Fruit fly (Drosophila melanogaster) whole organism, embryonic: Measurements from ENCODE around the gene CG33281.

Source experiments
- Abd-B ChIP-seq: fragments of 200-800 bp; sonication (Bioruptor generic); optimal IDR thresholded peaks from 2 replicates; lab custom pipeline; 2018; ENCODE audit warnings: missing biosample characterization, mild to moderate bottlenecking, missing genetic modification characterization, moderate library complexity
- B-H1 ChIP-seq: fragments of 200-800 bp; sonication (Bioruptor generic); IDR thresholded peaks from 3 replicates; pipeline ENCODE4 v1.3.6; 2022; ENCODE audit warnings: missing biosample characterization, missing genetic modification characterization
- BtbVII ChIP-seq: fragments of 200-800 bp; sonication (Bioruptor generic); optimal IDR thresholded peaks from 3 replicates; lab custom pipeline; 2017; ENCODE audit warnings: missing biosample characterization, mild to moderate bottlenecking, missing genetic modification characterization
- CG10959 ChIP-seq: fragments of 200-800 bp; sonication (Bioruptor generic); IDR thresholded peaks from 2 replicates; pipeline ENCODE4 v1.3.6; 2022; ENCODE audit warnings: missing biosample characterization, missing genetic modification characterization
- CG11504 ChIP-seq: fragments of 200-800 bp; sonication (Bioruptor generic); optimal IDR thresholded peaks from 3 replicates; lab custom pipeline; 2019; ENCODE audit warnings: missing biosample characterization, mild to moderate bottlenecking, missing genetic modification characterization, moderate library complexity
- CG11723 ChIP-seq: fragments of 200-800 bp; sonication (Bioruptor generic); optimal IDR thresholded peaks from 2 replicates; lab custom pipeline; 2017; ENCODE audit warnings: missing biosample characterization, mild to moderate bottlenecking, missing genetic modification characterization
- CG12391 ChIP-seq: fragments of 200-800 bp; sonication (Bioruptor generic); optimal IDR thresholded peaks from 3 replicates; lab custom pipeline; 2018; ENCODE audit warnings: missing biosample characterization, mild to moderate bottlenecking, missing genetic modification characterization, moderate library complexity
- CG13287 ChIP-seq: fragments of 200-800 bp; sonication (Bioruptor generic); IDR thresholded peaks from 2 replicates; pipeline ENCODE4 v1.3.6; 2022; ENCODE audit warnings: missing biosample characterization, missing genetic modification characterization; ENCODE audit not compliant: partially characterized antibody
- CG13775 ChIP-seq: fragments of 200-800 bp; sonication (Bioruptor generic); optimal IDR thresholded peaks from 3 replicates; lab custom pipeline; 2017; ENCODE audit warnings: missing biosample characterization, mild to moderate bottlenecking, missing genetic modification characterization
- CG15514 ChIP-seq: fragments of 200-800 bp; sonication (Bioruptor generic); optimal IDR thresholded peaks from 3 replicates; lab custom pipeline; 2017; ENCODE audit warnings: missing biosample characterization, missing genetic modification characterization, mild to moderate bottlenecking, moderate library complexity, missing genetic modification reagents
- CG1603 ChIP-seq: fragments of 200-800 bp; sonication (Bioruptor generic); optimal IDR thresholded peaks from 2 replicates; lab custom pipeline; 2019; ENCODE audit warnings: missing biosample characterization, mild to moderate bottlenecking, missing genetic modification characterization, moderate library complexity
- CG17802 ChIP-seq: fragments of 200-800 bp; sonication (Bioruptor generic); optimal IDR thresholded peaks from 2 replicates; lab custom pipeline; 2018; ENCODE audit warnings: missing biosample characterization, mild to moderate bottlenecking, missing genetic modification characterization, moderate library complexity
- CG17829 ChIP-seq: fragments of 200-800 bp; optimal IDR thresholded peaks from 2 replicates; lab custom pipeline; 2019; ENCODE audit warnings: missing biosample characterization, mild to moderate bottlenecking, missing genetic modification characterization, moderate library complexity
- CG2712 ChIP-seq: fragments of 200-800 bp; optimal IDR thresholded peaks from 3 replicates; lab custom pipeline; 2019; ENCODE audit warnings: missing biosample characterization, mild to moderate bottlenecking, missing genetic modification characterization, moderate library complexity
- CG3065 ChIP-seq: fragments of 200-800 bp; sonication (Bioruptor generic); optimal IDR thresholded peaks from 2 replicates; lab custom pipeline; 2016; ENCODE audit warnings: missing biosample characterization, missing genetic modification characterization
- CG3281 ChIP-seq: fragments of 200-800 bp; sonication (Bioruptor generic); optimal IDR thresholded peaks from 3 replicates; lab custom pipeline; 2017; ENCODE audit warnings: missing biosample characterization, mild to moderate bottlenecking, missing genetic modification characterization
- CG34224 ChIP-seq: fragments of 200-800 bp; sonication (Bioruptor generic); IDR thresholded peaks from 3 replicates; pipeline ENCODE4 v1.3.6; 2022; ENCODE audit warnings: missing biosample characterization, missing genetic modification characterization; ENCODE audit not compliant: partially characterized antibody
- CG34422 ChIP-seq: fragments of 200-800 bp; sonication (Bioruptor generic); IDR thresholded peaks from 3 replicates; pipeline ENCODE4 v1.3.6; 2022; ENCODE audit warnings: missing biosample characterization, missing genetic modification characterization
- CG3847 ChIP-seq: fragments of 200-800 bp; sonication (Bioruptor generic); IDR thresholded peaks from 2 replicates; pipeline ENCODE4 v1.3.6; 2022; ENCODE audit warnings: missing biosample characterization, missing genetic modification characterization
- CG7786 ChIP-seq: fragments of 200-800 bp; sonication (Bioruptor generic); optimal IDR thresholded peaks from 2 replicates; lab custom pipeline; 2016; ENCODE audit warnings: missing biosample characterization, missing genetic modification characterization
- CG9817 ChIP-seq: fragments of 200-800 bp; sonication (Bioruptor generic); optimal IDR thresholded peaks from 2 replicates; lab custom pipeline; 2018; ENCODE audit warnings: missing biosample characterization, mild to moderate bottlenecking, missing genetic modification characterization, moderate library complexity
- CTCF ChIP-seq: fragments of 200-800 bp; sonication (Bioruptor generic); optimal IDR thresholded peaks from 2 replicates; lab custom pipeline; 2017; ENCODE audit warnings: missing biosample characterization, mild to moderate bottlenecking, missing genetic modification characterization, moderate library complexity
- Dad ChIP-seq: fragments of 200-800 bp; sonication (Bioruptor generic); optimal IDR thresholded peaks from 3 replicates; lab custom pipeline; 2016; ENCODE audit warnings: missing biosample characterization, missing genetic modification characterization
- Fer2 ChIP-seq: fragments of 200-800 bp; sonication (Bioruptor generic); optimal IDR thresholded peaks from 2 replicates; lab custom pipeline; 2018; ENCODE audit warnings: missing biosample characterization, mild to moderate bottlenecking, missing genetic modification characterization, moderate library complexity
- HmgZ ChIP-seq: fragments of 200-800 bp; sonication (Bioruptor generic); optimal IDR thresholded peaks from 2 replicates; lab custom pipeline; 2018; ENCODE audit warnings: missing biosample characterization, mild to moderate bottlenecking, missing genetic modification characterization
- NC2α ChIP-seq: fragments of 200-800 bp; sonication (Bioruptor generic); optimal IDR thresholded peaks from 2 replicates; lab custom pipeline; 2016; ENCODE audit warnings: missing biosample characterization, missing genetic modification characterization
- NC2β ChIP-seq: fragments of 200-800 bp; sonication (Bioruptor generic); optimal IDR thresholded peaks from 2 replicates; lab custom pipeline; 2016; ENCODE audit warnings: missing biosample characterization, missing genetic modification characterization
- NK7.1 ChIP-seq: fragments of 200-800 bp; sonication (Bioruptor generic); optimal IDR thresholded peaks from 3 replicates; lab custom pipeline; 2016; ENCODE audit warnings: missing biosample characterization, missing genetic modification characterization
- Sry-β ChIP-seq: fragments of 200-800 bp; sonication (Bioruptor generic); optimal IDR thresholded peaks from 2 replicates; lab custom pipeline; 2018; ENCODE audit warnings: missing biosample characterization, mild to moderate bottlenecking, missing genetic modification characterization, moderate library complexity
- Tbp ChIP-seq: fragments of >200 bp; optimal IDR thresholded peaks from 2 replicates; lab custom pipeline; 2018; ENCODE audit warnings: missing biosample characterization, missing genetic modification characterization
- Usf ChIP-seq: fragments of 200-800 bp; sonication (Bioruptor generic); optimal IDR thresholded peaks from 2 replicates; lab custom pipeline; 2017; ENCODE audit warnings: missing genotype, missing biosample characterization, missing genetic modification characterization
- al ChIP-seq: fragments of 200-800 bp; sonication (Bioruptor generic); IDR thresholded peaks from 2 replicates; pipeline ENCODE4 v1.3.6; 2022; ENCODE audit warnings: missing biosample characterization, missing genetic modification characterization
- ara ChIP-seq: fragments of 200-800 bp; sonication (Bioruptor generic); IDR thresholded peaks from 2 replicates; pipeline ENCODE4 v1.3.6; 2022; ENCODE audit warnings: missing biosample characterization, missing genetic modification characterization
- bigmax ChIP-seq: fragments of 200-800 bp; sonication (Bioruptor generic); optimal IDR thresholded peaks from 2 replicates; lab custom pipeline; 2018; ENCODE audit warnings: missing biosample characterization, mild to moderate bottlenecking, missing genetic modification characterization
- bsh ChIP-seq, 2 experiments: fragments of 200-800 bp; sonication (Bioruptor generic); optimal IDR thresholded peaks; 2 replicates each; lab custom pipeline; 2017 to 2018; ENCODE audit warnings: mild to moderate bottlenecking in 2 of 2, missing biosample characterization in 2 of 2, missing genetic modification characterization in 2 of 2, moderate library complexity in 1 of 2
- chinmo ChIP-seq: fragments of 200-800 bp; sonication (Bioruptor generic); IDR thresholded peaks from 4 replicates; pipeline ENCODE4 v1.3.6; 2022; ENCODE audit warnings: missing biosample characterization, missing genetic modification characterization; ENCODE audit not compliant: partially characterized antibody
- ewg ChIP-seq: fragments of 200-800 bp; sonication (Bioruptor generic); optimal IDR thresholded peaks from 3 replicates; lab custom pipeline; 2017; ENCODE audit warnings: mild to moderate bottlenecking, missing biosample characterization, missing genetic modification reagents, missing genetic modification characterization
- eyg ChIP-seq: fragments of 200-800 bp; sonication (Bioruptor generic); optimal IDR thresholded peaks from 3 replicates; lab custom pipeline; 2016; ENCODE audit warnings: missing biosample characterization, missing genetic modification characterization
- fd96Cb ChIP-seq: fragments of 200-800 bp; sonication (Bioruptor generic); optimal IDR thresholded peaks from 2 replicates; lab custom pipeline; 2018; ENCODE audit warnings: missing biosample characterization, mild to moderate bottlenecking, missing genetic modification characterization, moderate library complexity
- inv ChIP-seq: fragments of 200-800 bp; sonication (Bioruptor generic); IDR thresholded peaks from 2 replicates; pipeline ENCODE4 v1.3.6; 2022; ENCODE audit warnings: missing biosample characterization, missing genetic modification characterization; ENCODE audit not compliant: partially characterized antibody
- kni ChIP-seq: fragments of 200-800 bp; sonication (Bioruptor generic); optimal IDR thresholded peaks from 3 replicates; lab custom pipeline; 2017; ENCODE audit warnings: mild to moderate bottlenecking, missing biosample characterization, missing genetic modification reagents, missing genetic modification characterization
- lbe ChIP-seq: fragments of 200-800 bp; sonication (Bioruptor generic); optimal IDR thresholded peaks from 2 replicates; lab custom pipeline; 2016; ENCODE audit warnings: missing biosample characterization, mild to moderate bottlenecking, missing genetic modification characterization
- pho ChIP-seq: fragments of 200-800 bp; sonication (Bioruptor generic); optimal IDR thresholded peaks from 2 replicates; lab custom pipeline; 2016; ENCODE audit warnings: missing biosample characterization, missing genetic modification characterization
- slbo ChIP-seq: fragments of 200-800 bp; sonication (Bioruptor generic); IDR thresholded peaks from 2 replicates; pipeline ENCODE4 v1.3.6; 2022; ENCODE audit warnings: missing biosample characterization, missing genetic modification characterization
- sr ChIP-seq: fragments of 200-800 bp; sonication (Bioruptor generic); IDR thresholded peaks from 3 replicates; pipeline ENCODE4 v1.3.6; 2022; ENCODE audit warnings: missing biosample characterization, missing genetic modification characterization
- tna ChIP-seq: fragments of 200-800 bp; sonication (Bioruptor generic); IDR thresholded peaks from 2 replicates; pipeline ENCODE4 v1.3.6; 2022; ENCODE audit warnings: missing biosample characterization, missing genetic modification characterization; ENCODE audit not compliant: partially characterized antibody
- unc-4 ChIP-seq: fragments of 200-800 bp; sonication (Bioruptor generic); IDR thresholded peaks from 2 replicates; pipeline ENCODE4 v1.3.6; 2022; ENCODE audit warnings: missing biosample characterization, missing genetic modification characterization; ENCODE audit not compliant: partially characterized antibody
- zen ChIP-seq: fragments of 200-800 bp; sonication (Bioruptor generic); optimal IDR thresholded peaks from 3 replicates; lab custom pipeline; 2018; ENCODE audit warnings: missing biosample characterization, mild to moderate bottlenecking, missing genetic modification characterization, moderate library complexity

CG33281 gene

DNA sequence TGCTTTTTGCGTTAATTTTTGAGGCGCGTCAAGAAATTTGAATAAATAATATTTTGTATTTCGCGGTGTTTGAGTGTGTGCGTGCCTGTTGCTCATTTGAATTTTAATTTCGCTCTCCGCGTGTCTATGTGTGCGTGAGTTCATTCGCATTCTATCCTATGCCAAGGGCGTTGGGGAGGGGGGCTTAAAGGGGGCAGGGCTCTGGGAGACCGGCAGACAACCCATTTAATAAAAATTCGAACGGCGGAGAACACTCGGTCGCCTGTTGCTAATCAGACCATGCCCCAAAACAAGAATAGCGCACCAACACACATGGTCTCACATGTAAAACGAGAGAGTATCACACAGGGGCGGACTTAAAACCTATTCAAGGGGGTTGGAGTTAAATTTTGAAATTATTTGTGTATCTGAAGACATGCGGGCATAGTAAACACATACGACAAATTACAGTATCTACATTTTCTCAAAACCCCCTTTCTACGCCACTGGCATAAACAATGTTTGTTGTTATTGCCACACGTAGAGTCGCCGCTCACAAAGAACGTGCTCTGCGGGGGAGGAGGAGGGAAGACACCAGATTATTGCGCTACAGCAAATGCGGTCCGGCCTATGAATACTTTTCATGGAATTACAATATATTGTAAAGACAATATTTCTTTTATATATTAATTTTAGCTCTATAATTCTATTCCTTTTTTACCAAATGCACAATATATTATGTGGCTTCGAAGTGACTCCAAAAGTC is 22.1 kb upstream of the CG33281 start (continued):
- peak; percentile 47; the same call in 1 of the 2 replicates for TF ChIP-seq CG13287 (GFP tag; lab: Robert Waterston, UW)
- peak; percentile 100 for TF ChIP-seq BtbVII (GFP tag; lab: Kevin White, UChicago)
- TF ChIP-seq tna (GFP tag; lab: Robert Waterston, UW) = no peak; the same call in 1 of the 2 replicates
- TF ChIP-seq chinmo (GFP tag; lab: Robert Waterston, UW) = peak; percentile 65; the same call in 1 of the 4 replicates
- peak; percentile 99 for TF ChIP-seq al (GFP tag; lab: Robert Waterston, UW)
- TF ChIP-seq inv (GFP tag; lab: Robert Waterston, UW) = no peak
- TF ChIP-seq Abd-B = peak; percentile 99
- peak; percentile 99 for TF ChIP-seq lbe (GFP tag; lab: Kevin White, UChicago)
- peak; percentile 99 for TF ChIP-seq zen (tag; lab: Kevin White, UChicago)
- TF ChIP-seq ewg (GFP tag; lab: Kevin White, UChicago) = peak; percentile 99
- TF ChIP-seq unc-4 (GFP tag; lab: Robert Waterston, UW) = peak; percentile 34; the same call in 1 of the 2 replicates
- TF ChIP-seq NC2β (GFP tag; lab: Kevin White, UChicago) = peak; percentile 99
- peak; percentile 100 for TF ChIP-seq CG3847 (GFP tag; lab: Robert Waterston, UW)
- TF ChIP-seq CG1603 = peak; percentile 99
- TF ChIP-seq CTCF (GFP tag; lab: Kevin White, UChicago) = peak; percentile 79
- peak; percentile 100 for TF ChIP-seq fd96Cb (tag; lab: Kevin White, UChicago)
- peak; percentile 99 for TF ChIP-seq CG10959 (GFP tag; lab: Robert Waterston, UW)
- peak; percentile 93 for TF ChIP-seq CG17802 (tag; lab: Kevin White, UChicago)
- peak; percentile 99 for TF ChIP-seq NC2α (GFP tag; lab: Kevin White, UChicago)
- peak; percentile 100 for TF ChIP-seq CG34422
- TF ChIP-seq CG17829 (tag; lab: Kevin White, UChicago) = peak; percentile 100
- peak; percentile 100 for TF ChIP-seq HmgZ (tag; lab: Kevin White, UChicago)
- TF ChIP-seq CG7786 (GFP tag; lab: Kevin White, UChicago) = peak; percentile 100
- TF ChIP-seq Fer2 (tag; lab: Kevin White, UChicago) = peak; percentile 99
- peak; percentile 96 for TF ChIP-seq CG15514
- TF ChIP-seq bsh (GFP tag; optimal IDR thresholded peaks at IDR 0.05; lab: Kevin White, UChicago) = peak; percentile 99 to 100
- TF ChIP-seq Sry-β (GFP tag; lab: Kevin White, UChicago) = peak; percentile 79
- peak; percentile 99 for TF ChIP-seq NK7.1 (GFP tag; lab: Kevin White, UChicago)
- peak; percentile 100 for TF ChIP-seq Dad (GFP tag; lab: Kevin White, UChicago)
- peak; percentile 99 for TF ChIP-seq Usf (GFP tag; lab: Kevin White, UChicago)
- TF ChIP-seq Tbp (GFP tag; lab: Kevin White, UChicago) = no peak
- peak; percentile 99 for TF ChIP-seq ara (GFP tag; lab: Robert Waterston, UW)
- peak; percentile 100 for TF ChIP-seq CG3065
- TF ChIP-seq CG34224 (GFP tag; lab: Robert Waterston, UW) = peak; percentile 38; the same call in 1 of the 3 replicates
- peak; percentile 99 for TF ChIP-seq B-H1 (GFP tag; lab: Robert Waterston, UW)
- peak; percentile 99 for TF ChIP-seq eyg (GFP tag; lab: Kevin White, UChicago)
- TF ChIP-seq CG11504 = peak; percentile 98
- peak; percentile 85 for TF ChIP-seq bigmax (GFP tag; lab: Kevin White, UChicago)
- peak; percentile 99 for TF ChIP-seq kni
- peak; percentile 100 for TF ChIP-seq CG12391 (tag; lab: Kevin White, UChicago)
- peak; percentile 93 for TF ChIP-seq sr (GFP tag; lab: Robert Waterston, UW)
- TF ChIP-seq CG13775 (GFP tag; lab: Kevin White, UChicago) = peak; percentile 99
- TF ChIP-seq CG11723 (GFP tag; lab: Kevin White, UChicago) = peak; percentile 100
- peak; percentile 99 for TF ChIP-seq CG2712
- TF ChIP-seq CG9817 = peak; percentile 100
- peak; percentile 100 for TF ChIP-seq slbo (GFP tag; lab: Robert Waterston, UW)
- peak; percentile 100 for TF ChIP-seq CG3281 (GFP tag; lab: Kevin White, UChicago)
- TF ChIP-seq pho (GFP tag; lab: Kevin White, UChicago) = peak; percentile 100
